Fruit fly (Drosophila melanogaster): ENCODE measurements around the gene CG44227.
A peak's percentile ranks its signal among the peaks of the same experiment; 100 is the strongest.

CG44227 gene

dm6 chr3R:8731597-8732263 lies 46.8 kb upstream of the CG44227 start, which contains the start of the genes M1BP and CG8202 (continued):
- TF ChIP-seq CG31441 (GFP tag; IDR thresholded peaks at IDR 0.05) (no peak; the same call in 1 of the 2 replicates), ftz-f1 (GFP tag; optimal IDR thresholded peaks at IDR 0.05) (no peak), gt (GFP tag; IDR thresholded peaks at IDR 0.05) (no peak), NC2β (GFP tag; optimal IDR thresholded peaks at IDR 0.05) (peak; percentile 13), Mad (GFP tag; optimal IDR thresholded peaks at IDR 0.05) (peak; percentile 70), CG10366 (GFP tag; IDR thresholded peaks at IDR 0.05) (peak; percentile 70), Oli (tag; optimal IDR thresholded peaks at IDR 0.05) (peak; percentile 92), ara (GFP tag; IDR thresholded peaks at IDR 0.05) (peak; percentile 78), hkb (optimal IDR thresholded peaks at IDR 0.05) (no peak), hkb (GFP tag; IDR thresholded peaks at IDR 0.05) (peak; percentile 77), CG17361 (GFP tag; IDR thresholded peaks at IDR 0.05) (peak; percentile 98), sisA (GFP tag; IDR thresholded peaks at IDR 0.05) (peak; percentile 76), crp (GFP tag; optimal IDR thresholded peaks at IDR 0.05) (peak in 1 of 2 experiments; percentile 73), cg (GFP tag; optimal IDR thresholded peaks at IDR 0.05) (no peak), Usf (GFP tag; optimal IDR thresholded peaks at IDR 0.05) (peak; percentile 87), pzg (GFP tag; optimal IDR thresholded peaks at IDR 0.05) (peak; percentile 26), row (GFP tag; IDR thresholded peaks at IDR 0.05) (peak; percentile 91), ato (GFP tag; IDR thresholded peaks at IDR 0.05; ENCODE audit: partially characterized antibody) (no peak), HLH54F (GFP tag; optimal IDR thresholded peaks at IDR 0.05) (peak; percentile 69), Fer1 (GFP tag; optimal IDR thresholded peaks at IDR 0.05) (peak; percentile 91), CHES-1-like (GFP tag; optimal IDR thresholded peaks at IDR 0.05) (peak; percentile 27), CG33213 (GFP tag; optimal IDR thresholded peaks at IDR 0.05) (no peak), Bgb (GFP tag; IDR thresholded peaks at IDR 0.05; ENCODE audit: partially characterized antibody) (no peak), CG18764 (GFP tag; optimal IDR thresholded peaks at IDR 0.05) (peak; percentile 79), Tbp (GFP tag; optimal IDR thresholded peaks at IDR 0.05) (no peak), Dbx (GFP tag; IDR thresholded peaks at IDR 0.05) (peak; percentile 82; the same call in 2 of the 3 replicates), ERR (GFP tag; optimal IDR thresholded peaks at IDR 0.05) (no peak), CG4854 (GFP tag; optimal IDR thresholded peaks at IDR 0.05) (peak; percentile 25), dmrt11E (tag; optimal IDR thresholded peaks at IDR 0.05) (peak; percentile 92), Neu2 (GFP tag; optimal IDR thresholded peaks at IDR 0.05; ENCODE audit: borderline replicate concordance) (no peak), bigmax (GFP tag; optimal IDR thresholded peaks at IDR 0.05) (no peak), CG3995 (GFP tag; optimal IDR thresholded peaks at IDR 0.05) (no peak), grau (tag; optimal IDR thresholded peaks at IDR 0.05) (peak; percentile 94), Sry-δ (GFP tag; optimal IDR thresholded peaks at IDR 0.05) (peak; percentile 8), CG7786 (GFP tag; optimal IDR thresholded peaks at IDR 0.05) (peak; percentile 36), Elba2 (GFP tag; optimal IDR thresholded peaks at IDR 0.05) (peak; percentile 53), tap (tag; optimal IDR thresholded peaks at IDR 0.05) (no peak), Dref (GFP tag; IDR thresholded peaks at IDR 0.05) (no peak), CG12071 (GFP tag; optimal IDR thresholded peaks at IDR 0.05) (no peak), CG8359 (GFP tag; optimal IDR thresholded peaks at IDR 0.05; ENCODE audit: borderline replicate concordance) (peak; percentile 70), CG10267 (tag; optimal IDR thresholded peaks at IDR 0.05) (peak; percentile 91), Hsf (GFP tag; optimal IDR thresholded peaks at IDR 0.05) (peak; percentile 60), Ptx1 (GFP tag; IDR thresholded peaks at IDR 0.05) (peak; percentile 85), knrl (GFP tag; IDR thresholded peaks at IDR 0.05; ENCODE audit: partially characterized antibody) (no peak), CG1792 (GFP tag; optimal IDR thresholded peaks at IDR 0.05) (peak; percentile 31), ken (GFP tag; IDR thresholded peaks at IDR 0.05) (peak; percentile 78; the same call in 2 of the 3 replicates), Deaf1 (tag; optimal IDR thresholded peaks at IDR 0.05) (no peak), lola (GFP tag; optimal IDR thresholded peaks at IDR 0.05) (peak in 1 of 3 experiments; percentile 96), Blimp-1 (GFP tag; optimal IDR thresholded peaks at IDR 0.05) (peak; percentile 84), dm (GFP tag; optimal IDR thresholded peaks at IDR 0.05) (no peak)
